Fruit fly (Drosophila melanogaster) Kc167 (cell line): ENCODE measurements around the gene Arl6IP1.

ENCODE experiments used
- Myc ChIP-seq: fragments of >200 bp; optimal IDR thresholded peaks from 2 replicates; lab custom pipeline; 2017; ENCODE audit warnings: missing external identifiers
- Sin3A ChIP-seq: fragments of >200 bp; optimal IDR thresholded peaks from 2 replicates; lab custom pipeline; 2018; ENCODE audit warnings: missing external identifiers
- h ChIP-seq: fragments of >200 bp; optimal IDR thresholded peaks from 3 replicates; lab custom pipeline; 2018; ENCODE audit warnings: missing external identifiers
- insv ChIP-seq: fragments of >200 bp; optimal IDR thresholded peaks from 3 replicates; lab custom pipeline; 2018; ENCODE audit warnings: missing external identifiers
- psq ChIP-seq: fragments of >200 bp; optimal IDR thresholded peaks from 2 replicates; lab custom pipeline; 2017; ENCODE audit warnings: missing external identifiers
- ttk ChIP-seq: sonication (Bioruptor generic); optimal IDR thresholded peaks from 2 replicates; lab custom pipeline; 2017; ENCODE audit warnings: missing external identifiers

The Arl6IP1 gene

dm6 chr3R:16620478-16620877, 22.9 kb upstream of the Arl6IP1 start, which contains the start of gene CG14893:
Gene CG14893 (plus strand): TSS chr3R:16620778.
- no peak for TF ChIP-seq h (lab: Kevin White, UChicago)
- TF ChIP-seq psq (lab: Kevin White, UChicago), result no peak
- no peak for TF ChIP-seq insv (lab: Kevin White, UChicago)
- no peak for TF ChIP-seq Sin3A (lab: Kevin White, UChicago)
- TF ChIP-seq Myc (lab: Kevin White, UChicago), result no peak
- TF ChIP-seq ttk, result no peak

dm6 chr3R:16624371-16624749, 19.0 kb upstream of the Arl6IP1 start, which contains the start of gene Ccdc114:
Gene Ccdc114 (minus strand): TSS chr3R:16624717.
- TF ChIP-seq insv (lab: Kevin White, UChicago) (no peak), h (lab: Kevin White, UChicago) (no peak), Myc (lab: Kevin White, UChicago) (no peak), psq (lab: Kevin White, UChicago) (no peak), ttk (no peak), Sin3A (lab: Kevin White, UChicago) (no peak)

dm6 chr3R:16624750-16625549, 18.5 kb upstream of the Arl6IP1 start, which contains the start of gene Fas1:
Gene Fas1 (plus strand): TSS chr3R:16625238.
- TF ChIP-seq Myc (lab: Kevin White, UChicago) (no peak), ttk (no peak), insv (lab: Kevin White, UChicago) (no peak), h (lab: Kevin White, UChicago) (no peak), psq (lab: Kevin White, UChicago) (no peak), Sin3A (lab: Kevin White, UChicago) (no peak)

dm6 chr3R:16625844-16626430, 17.5 kb upstream of the Arl6IP1 start:
- no peak for TF ChIP-seq Myc (lab: Kevin White, UChicago)
- TF ChIP-seq h (lab: Kevin White, UChicago), result no peak
- TF ChIP-seq insv (lab: Kevin White, UChicago), result no peak
- no peak for TF ChIP-seq ttk
- TF ChIP-seq psq (lab: Kevin White, UChicago), result no peak
- TF ChIP-seq Sin3A (lab: Kevin White, UChicago), result no peak

- TF ChIP-seq Myc (lab: Kevin White, UChicago), result no peak
These were observed 16.4 kb upstream of the Arl6IP1 start for dm6 chr3R:16626899-16627432.

dm6 chr3R:16630564-16630963, 12.8 kb upstream of the Arl6IP1 start:
- TF ChIP-seq psq (lab: Kevin White, UChicago), result no peak
- no peak for TF ChIP-seq ttk
- no peak for TF ChIP-seq h (lab: Kevin White, UChicago)
- no peak for TF ChIP-seq insv (lab: Kevin White, UChicago)

- no peak for TF ChIP-seq Myc (lab: Kevin White, UChicago)
- no peak for TF ChIP-seq psq (lab: Kevin White, UChicago)
- TF ChIP-seq h (lab: Kevin White, UChicago), result no peak
- TF ChIP-seq Sin3A (lab: Kevin White, UChicago), result no peak
- TF ChIP-seq insv (lab: Kevin White, UChicago), result no peak
- TF ChIP-seq ttk, result no peak
These were observed 10.7 kb upstream of the Arl6IP1 start for dm6 chr3R:16632698-16633097.

- TF ChIP-seq Myc (lab: Kevin White, UChicago) (no peak), psq (lab: Kevin White, UChicago) (no peak), Sin3A (lab: Kevin White, UChicago) (no peak), insv (lab: Kevin White, UChicago) (no peak)
These were observed 3.4 kb upstream of the Arl6IP1 start, which contains the start of gene nonA-l for dm6 chr3R:16640005-16640408. Gene nonA-l (plus strand): TSS chr3R:16640205.

- TF ChIP-seq Sin3A (lab: Kevin White, UChicago) (no peak), h (lab: Kevin White, UChicago) (no peak), ttk (no peak), psq (lab: Kevin White, UChicago) (no peak)
These were observed 3.7 kb downstream of the Arl6IP1 start, which contains the start of the genes CG10324 and CCT3 for dm6 chr3R:16646952-16647715. Gene CG10324 (minus strand): TSS chr3R:16647004. Gene CCT3 (plus strand): TSS chr3R:16647605.

dm6 chr3R:16647716-16648016, 4.3 kb downstream of the Arl6IP1 start:
- TF ChIP-seq psq (lab: Kevin White, UChicago) (no peak), insv (lab: Kevin White, UChicago) (no peak), ttk (no peak), h (lab: Kevin White, UChicago) (no peak), Sin3A (lab: Kevin White, UChicago) (no peak), Myc (lab: Kevin White, UChicago) (no peak)

dm6 chr3R:16649282-16649681, 5.9 kb downstream of the Arl6IP1 start:
- TF ChIP-seq Sin3A (lab: Kevin White, UChicago) (no peak), h (lab: Kevin White, UChicago) (no peak), psq (lab: Kevin White, UChicago) (no peak), Myc (lab: Kevin White, UChicago) (no peak), insv (lab: Kevin White, UChicago) (no peak), ttk (no peak)
